ENCODE assay signal across 5 fruit fly cellular contexts in genomic region chr2L:11066887-11067459, dm6.
TF ChIP-seq lines count a peak whose summit lies in the region.

TSS of gene Samuel (minus strand) at chr2L:11066998.

- no peak for TF ChIP-seq CTCF in whole organism, embryonic (GFP tag; optimal IDR thresholded peaks at IDR 0.05; lab: Kevin White, UChicago)

TF ChIP-seq in whole organism, adult, 20 proteins besides CTCF, POLR2A, EP300 and RAD21 (continues in another document):
- TF ChIP-seq ovo (GFP tag; optimal IDR thresholded peaks at IDR 0.05; lab: Kevin White, UChicago) (peak; percentile 62), Clk (GFP tag; optimal IDR thresholded peaks at IDR 0.05; lab: Kevin White, UChicago) (no peak), tj (GFP tag; optimal IDR thresholded peaks at IDR 0.05; lab: Kevin White, UChicago) (peak; percentile 57), Hr96 (GFP tag; optimal IDR thresholded peaks at IDR 0.05; lab: Kevin White, UChicago) (no peak), bab1 (GFP tag; optimal IDR thresholded peaks at IDR 0.05; lab: Kevin White, UChicago) (no peak), cic (GFP tag; optimal IDR thresholded peaks at IDR 0.05; lab: Kevin White, UChicago) (peak; percentile 89), toe (GFP tag; optimal IDR thresholded peaks at IDR 0.05; lab: Kevin White, UChicago) (no peak), pad (GFP tag; optimal IDR thresholded peaks at IDR 0.05; lab: Kevin White, UChicago) (no peak), Crg-1 (GFP tag; optimal IDR thresholded peaks at IDR 0.05; lab: Kevin White, UChicago) (no peak), CG7045 (GFP tag; optimal IDR thresholded peaks at IDR 0.05; lab: Kevin White, UChicago) (no peak), CG1620 (GFP tag; optimal IDR thresholded peaks at IDR 0.05; lab: Kevin White, UChicago) (no peak), Mnt (GFP tag; optimal IDR thresholded peaks at IDR 0.05; lab: Kevin White, UChicago) (peak; percentile 53), kay (GFP tag; lab: Kevin White, UChicago; ENCODE audit: borderline replicate concordance) (no peak), CG33017 (tag; optimal IDR thresholded peaks at IDR 0.05; lab: Kevin White, UChicago) (peak; percentile 44), CG7101 (tag; optimal IDR thresholded peaks at IDR 0.05; lab: Kevin White, UChicago) (no peak), cnc (optimal IDR thresholded peaks at IDR 0.05; lab: Kevin White, UChicago) (no peak), CG5204 (GFP tag; optimal IDR thresholded peaks at IDR 0.05; lab: Kevin White, UChicago) (no peak), CG12768 (GFP tag; optimal IDR thresholded peaks at IDR 0.05; lab: Kevin White, UChicago) (peak; percentile 16), CG14711 (tag; optimal IDR thresholded peaks at IDR 0.05; lab: Kevin White, UChicago) (no peak)

TF ChIP-seq in whole organism, embryonic, 481 proteins besides CTCF, POLR2A, EP300 and RAD21 (continues in another document):
- TF ChIP-seq Six4 (GFP tag; optimal IDR thresholded peaks at IDR 0.05; lab: Kevin White, UChicago) (no peak), Hr78 (GFP tag; optimal IDR thresholded peaks at IDR 0.05; lab: Kevin White, UChicago) (peak in 1 of 2 experiments; percentile 91), CG4424 (GFP tag; optimal IDR thresholded peaks at IDR 0.05; lab: Kevin White, UChicago) (peak; percentile 30), pum (GFP tag; optimal IDR thresholded peaks at IDR 0.05; lab: Kevin White, UChicago) (no peak), scrt (GFP tag; optimal IDR thresholded peaks at IDR 0.05; lab: Kevin White, UChicago) (no peak), CG18599 (GFP tag; optimal IDR thresholded peaks at IDR 0.05; lab: Kevin White, UChicago) (no peak), lola (GFP tag; optimal IDR thresholded peaks at IDR 0.05; lab: Kevin White, UChicago) (no peak), CG8290 (GFP tag; optimal IDR thresholded peaks at IDR 0.05; lab: Kevin White, UChicago) (no peak), CG8290 (tag; optimal IDR thresholded peaks at IDR 0.05; lab: Kevin White, UChicago) (no peak), bigmax (GFP tag; optimal IDR thresholded peaks at IDR 0.05; lab: Kevin White, UChicago) (peak; percentile 23), Scr (GFP tag; IDR thresholded peaks at IDR 0.05; lab: Robert Waterston, UW; ENCODE audit: partially characterized antibody) (peak; percentile 22; the same call in 1 of the 2 replicates), Doc3 (GFP tag; IDR thresholded peaks at IDR 0.05; lab: Robert Waterston, UW; ENCODE audit: partially characterized antibody) (no peak), eve (GFP tag; optimal IDR thresholded peaks at IDR 0.05; lab: Kevin White, UChicago) (no peak), Camta (GFP tag; optimal IDR thresholded peaks at IDR 0.05; lab: Kevin White, UChicago) (no peak), HLH4C (GFP tag; IDR thresholded peaks at IDR 0.05; lab: Robert Waterston, UW; ENCODE audit: partially characterized antibody) (peak; percentile 36; the same call in 1 of the 3 replicates), ci (GFP tag; IDR thresholded peaks at IDR 0.05; lab: Robert Waterston, UW) (0 out of 3 replicates have a peak, but pooled peaks have one; percentile 60), CG34422 (GFP tag; IDR thresholded peaks at IDR 0.05; lab: Robert Waterston, UW) (no peak), bcd (GFP tag; optimal IDR thresholded peaks at IDR 0.05; lab: Kevin White, UChicago) (no peak)

TF ChIP-seq in whole organism, prepupa, 60 proteins besides CTCF, POLR2A, EP300 and RAD21 (continues in another document):
- peak; percentile 17 for TF ChIP-seq CG3919 (GFP tag; optimal IDR thresholded peaks at IDR 0.05; lab: Kevin White, UChicago)
- no peak for TF ChIP-seq CG11902 (GFP tag; optimal IDR thresholded peaks at IDR 0.05; lab: Kevin White, UChicago)
- TF ChIP-seq CG6163 (GFP tag; IDR thresholded peaks at IDR 0.05; lab: Robert Waterston, UW) = peak; percentile 72
- peak; percentile 22 for TF ChIP-seq CG1621 (tag; optimal IDR thresholded peaks at IDR 0.05; lab: Kevin White, UChicago)
- peak; percentile 39 for TF ChIP-seq lz (GFP tag; optimal IDR thresholded peaks at IDR 0.05; lab: Kevin White, UChicago)
- peak; percentile 60 for TF ChIP-seq net (GFP tag; optimal IDR thresholded peaks at IDR 0.05; lab: Kevin White, UChicago)
- peak; percentile 12 for TF ChIP-seq CG4318 (GFP tag; optimal IDR thresholded peaks at IDR 0.05; lab: Kevin White, UChicago)
- TF ChIP-seq pdm3 (GFP tag; optimal IDR thresholded peaks at IDR 0.05; lab: Kevin White, UChicago) = peak; percentile 49
- peak; percentile 36 for TF ChIP-seq CG6792 (GFP tag; optimal IDR thresholded peaks at IDR 0.05; lab: Kevin White, UChicago)
- TF ChIP-seq CG6808 (GFP tag; optimal IDR thresholded peaks at IDR 0.05; lab: Kevin White, UChicago) = peak; percentile 59
- no peak for TF ChIP-seq dac (GFP tag; optimal IDR thresholded peaks at IDR 0.05; lab: Kevin White, UChicago)
- TF ChIP-seq Smox (GFP tag; optimal IDR thresholded peaks at IDR 0.05; lab: Kevin White, UChicago) = peak; percentile 17
- TF ChIP-seq spab (GFP tag; optimal IDR thresholded peaks at IDR 0.05; lab: Kevin White, UChicago) = peak; percentile 34
- TF ChIP-seq svp (GFP tag; lab: Kevin White, UChicago) = peak; percentile 86
- peak; percentile 44 for TF ChIP-seq Met (GFP tag; optimal IDR thresholded peaks at IDR 0.05; lab: Kevin White, UChicago)
- no peak for TF ChIP-seq CG8319 (GFP tag; optimal IDR thresholded peaks at IDR 0.05; lab: Kevin White, UChicago)
- TF ChIP-seq cyc (GFP tag; optimal IDR thresholded peaks at IDR 0.05; lab: Kevin White, UChicago) = no peak
- TF ChIP-seq Hr39 (GFP tag; optimal IDR thresholded peaks at IDR 0.05; lab: Kevin White, UChicago) = peak; percentile 19
- peak; percentile 68; the same call in 2 of the 3 replicates for TF ChIP-seq CG8119 (GFP tag; IDR thresholded peaks at IDR 0.05; lab: Robert Waterston, UW)
- TF ChIP-seq Ets21C (GFP tag; optimal IDR thresholded peaks at IDR 0.05; lab: Kevin White, UChicago) = peak; percentile 26

TF ChIP-seq in whole organism, pupa, 21 proteins besides CTCF, POLR2A, EP300 and RAD21 (continues in another document):
- TF ChIP-seq fd96Ca (GFP tag; IDR thresholded peaks at IDR 0.05; lab: Robert Waterston, UW) (no peak; the same call in 2 of the 3 replicates), CG17806 (tag; optimal IDR thresholded peaks at IDR 0.05; lab: Kevin White, UChicago) (peak; percentile 57), CG9948 (tag; optimal IDR thresholded peaks at IDR 0.05; lab: Kevin White, UChicago) (peak; percentile 18), Snoo (tag; optimal IDR thresholded peaks at IDR 0.05; lab: Kevin White, UChicago) (peak; percentile 38), CG8159 (tag; optimal IDR thresholded peaks at IDR 0.05; lab: Kevin White, UChicago) (peak; percentile 68), EcR (GFP tag; optimal IDR thresholded peaks at IDR 0.05; lab: Kevin White, UChicago) (peak; percentile 58), D1 (tag; optimal IDR thresholded peaks at IDR 0.05; lab: Kevin White, UChicago) (peak; percentile 31), Pif1B (GFP tag; optimal IDR thresholded peaks at IDR 0.05; lab: Kevin White, UChicago) (peak; percentile 70), gl (tag; optimal IDR thresholded peaks at IDR 0.05; lab: Kevin White, UChicago) (peak; percentile 50), Ets98B (GFP tag; IDR thresholded peaks at IDR 0.05; lab: Robert Waterston, UW) (peak; percentile 73), CG32121 (GFP tag; IDR thresholded peaks at IDR 0.05; lab: Robert Waterston, UW) (0 out of 2 replicates have a peak, but pooled peaks have one; percentile 19), Pif1A (GFP tag; optimal IDR thresholded peaks at IDR 0.05; lab: Kevin White, UChicago) (peak; percentile 58), rn (GFP tag; IDR thresholded peaks at IDR 0.05; lab: Robert Waterston, UW) (no peak), CG8301 (tag; optimal IDR thresholded peaks at IDR 0.05; lab: Kevin White, UChicago) (peak; percentile 50), CG4496 (GFP tag; IDR thresholded peaks at IDR 0.05; lab: Robert Waterston, UW) (peak; percentile 62; the same call in 1 of the 3 replicates), CG15710 (tag; optimal IDR thresholded peaks at IDR 0.05; lab: Kevin White, UChicago) (peak; percentile 49), CG14655 (GFP tag; optimal IDR thresholded peaks at IDR 0.05; lab: Kevin White, UChicago) (peak; percentile 59), CG13204 (GFP tag; optimal IDR thresholded peaks at IDR 0.05; lab: Kevin White, UChicago) (peak; percentile 54), CG34367 (tag; optimal IDR thresholded peaks at IDR 0.05; lab: Kevin White, UChicago) (peak; percentile 43), CG10348 (GFP tag; IDR thresholded peaks at IDR 0.05; lab: Robert Waterston, UW) (no peak)

TF ChIP-seq in whole organism, wandering third instar larva, 38 proteins besides CTCF, POLR2A, EP300 and RAD21 (continues in another document):
- peak; percentile 59 for TF ChIP-seq brk (GFP tag; optimal IDR thresholded peaks at IDR 0.05; lab: Kevin White, UChicago)
- TF ChIP-seq CG9705 (GFP tag; optimal IDR thresholded peaks at IDR 0.05; lab: Kevin White, UChicago) = no peak
- TF ChIP-seq Hr78 (GFP tag; optimal IDR thresholded peaks at IDR 0.05; lab: Kevin White, UChicago) = no peak
- peak; percentile 9 for TF ChIP-seq Hnf4 (GFP tag; optimal IDR thresholded peaks at IDR 0.05; lab: Kevin White, UChicago)
- TF ChIP-seq dl (GFP tag; optimal IDR thresholded peaks at IDR 0.05; lab: Kevin White, UChicago; ENCODE audit: insufficient read depth in 1 of 2, partially characterized antibody in 2 of 2) = peak; percentile 86 to 87
- TF ChIP-seq CG32264 (GFP tag; optimal IDR thresholded peaks at IDR 0.05; lab: Kevin White, UChicago) = peak; percentile 12
- TF ChIP-seq sage (GFP tag; optimal IDR thresholded peaks at IDR 0.05; lab: Kevin White, UChicago) = peak; percentile 76
- peak; percentile 88 for TF ChIP-seq Dif (GFP tag; optimal IDR thresholded peaks at IDR 0.05; lab: Kevin White, UChicago; ENCODE audit: partially characterized antibody)
- no peak for TF ChIP-seq OdsH (GFP tag; optimal IDR thresholded peaks at IDR 0.05; lab: Kevin White, UChicago)
- no peak for TF ChIP-seq dmrt93B (GFP tag; optimal IDR thresholded peaks at IDR 0.05; lab: Kevin White, UChicago)
- TF ChIP-seq h (GFP tag; optimal IDR thresholded peaks at IDR 0.05; lab: Kevin White, UChicago) = peak; percentile 41
- TF ChIP-seq sv (GFP tag; optimal IDR thresholded peaks at IDR 0.05; lab: Kevin White, UChicago) = no peak
- no peak for TF ChIP-seq HLH106 (tag; optimal IDR thresholded peaks at IDR 0.05; lab: Kevin White, UChicago)
- no peak for TF ChIP-seq lola (GFP tag; optimal IDR thresholded peaks at IDR 0.05; lab: Kevin White, UChicago)
- peak; percentile 22 for TF ChIP-seq woc (GFP tag; optimal IDR thresholded peaks at IDR 0.05; lab: Kevin White, UChicago)
- TF ChIP-seq br (GFP tag; optimal IDR thresholded peaks at IDR 0.05; lab: Kevin White, UChicago) = peak; percentile 55
- TF ChIP-seq tai (GFP tag; optimal IDR thresholded peaks at IDR 0.05; lab: Kevin White, UChicago) = no peak
- peak; percentile 44 for TF ChIP-seq fru (GFP tag; optimal IDR thresholded peaks at IDR 0.05; lab: Kevin White, UChicago)
- no peak for TF ChIP-seq usp (GFP tag; optimal IDR thresholded peaks at IDR 0.05; lab: Kevin White, UChicago)
- TF ChIP-seq GATAd (GFP tag; optimal IDR thresholded peaks at IDR 0.05; lab: Kevin White, UChicago) = no peak
- TF ChIP-seq Abd-B (GFP tag; optimal IDR thresholded peaks at IDR 0.05; lab: Kevin White, UChicago) = no peak
- no peak for TF ChIP-seq Dfd (GFP tag; optimal IDR thresholded peaks at IDR 0.05; lab: Kevin White, UChicago)
- TF ChIP-seq ey (GFP tag; optimal IDR thresholded peaks at IDR 0.05; lab: Kevin White, UChicago) = peak; percentile 38
